Fruit fly (Drosophila melanogaster) whole organism, embryonic: ENCODE data around the gene Scm.

Experiments
- Blimp-1 ChIP-seq: fragments of 200-800 bp; sonication (Bioruptor generic); optimal IDR thresholded peaks from 3 replicates; lab custom pipeline; 2018; ENCODE audit warnings: missing biosample characterization, missing genetic modification characterization, mild to moderate bottlenecking, moderate library complexity, missing genetic modification reagents
- CG10267 ChIP-seq: fragments of 200-800 bp; sonication (Bioruptor generic); optimal IDR thresholded peaks from 2 replicates; lab custom pipeline; 2018; ENCODE audit warnings: missing biosample characterization, mild to moderate bottlenecking, missing genetic modification characterization, moderate library complexity
- CG17612 ChIP-seq: fragments of 200-800 bp; sonication (Bioruptor generic); IDR thresholded peaks from 2 replicates; pipeline ENCODE4 v1.3.6; 2022; ENCODE audit warnings: missing biosample characterization, missing genetic modification characterization
- CG17802 ChIP-seq: fragments of 200-800 bp; sonication (Bioruptor generic); optimal IDR thresholded peaks from 2 replicates; lab custom pipeline; 2018; ENCODE audit warnings: missing biosample characterization, mild to moderate bottlenecking, missing genetic modification characterization, moderate library complexity
- CG17829 ChIP-seq: fragments of 200-800 bp; optimal IDR thresholded peaks from 2 replicates; lab custom pipeline; 2019; ENCODE audit warnings: missing biosample characterization, mild to moderate bottlenecking, missing genetic modification characterization, moderate library complexity
- CG1792 ChIP-seq: fragments of 200-800 bp; sonication (Bioruptor generic); optimal IDR thresholded peaks from 2 replicates; lab custom pipeline; 2016; ENCODE audit warnings: missing biosample characterization, missing genetic modification characterization
- CG18262 ChIP-seq: fragments of 200-800 bp; optimal IDR thresholded peaks from 3 replicates; lab custom pipeline; 2019; ENCODE audit warnings: missing biosample characterization, mild to moderate bottlenecking, missing genetic modification characterization, moderate library complexity
- CG18476 ChIP-seq: fragments of 200-800 bp; sonication (Bioruptor generic); optimal IDR thresholded peaks from 2 replicates; lab custom pipeline; 2016; ENCODE audit warnings: missing biosample characterization, mild to moderate bottlenecking, missing genetic modification characterization
- CG4820 ChIP-seq: fragments of 200-800 bp; sonication (Bioruptor generic); optimal IDR thresholded peaks from 3 replicates; lab custom pipeline; 2016; ENCODE audit warnings: missing biosample characterization, missing genetic modification characterization
- CG8359 ChIP-seq: fragments of 200-800 bp; sonication (Bioruptor generic); optimal IDR thresholded peaks from 2 replicates; lab custom pipeline; 2017; ENCODE audit warnings: missing biosample characterization, mild to moderate bottlenecking, missing genetic modification characterization, borderline replicate concordance
- CG8924 ChIP-seq: fragments of 200-800 bp; optimal IDR thresholded peaks from 3 replicates; lab custom pipeline; 2019; ENCODE audit warnings: missing biosample characterization, mild to moderate bottlenecking, missing genetic modification characterization, moderate library complexity
- CG9215 ChIP-seq: fragments of 200-800 bp; sonication (Bioruptor generic); IDR thresholded peaks from 2 replicates; pipeline ENCODE4 v1.3.6; 2022; ENCODE audit warnings: missing biosample characterization, missing genetic modification characterization
- CG9437 ChIP-seq: fragments of 200-800 bp; sonication (Bioruptor generic); optimal IDR thresholded peaks from 2 replicates; lab custom pipeline; 2018; ENCODE audit warnings: missing biosample characterization, mild to moderate bottlenecking, missing genetic modification characterization
- CG9727 ChIP-seq: fragments of 200-800 bp; sonication (Bioruptor generic); optimal IDR thresholded peaks from 3 replicates; lab custom pipeline; 2017; ENCODE audit warnings: missing biosample characterization, mild to moderate bottlenecking, missing genetic modification characterization
- CG9797 ChIP-seq: fragments of 200-800 bp; sonication (Bioruptor generic); optimal IDR thresholded peaks from 3 replicates; lab custom pipeline; 2018; ENCODE audit warnings: missing biosample characterization, mild to moderate bottlenecking, missing genetic modification characterization
- D ChIP-seq, 2 experiments: fragments of 200-800 bp in 1 of 2; fragments of >200 bp in 1 of 2; sonication (Bioruptor generic) in 1 of 2; optimal IDR thresholded peaks; 2 replicates in 1 of 2; 3 replicates in 1 of 2; lab custom pipeline; 2017; ENCODE audit warnings: mild to moderate bottlenecking in 1 of 2, missing biosample characterization in 1 of 2, missing genetic modification characterization in 1 of 2, missing genetic modification reagents in 1 of 2
- Dek ChIP-seq: fragments of 200-800 bp; sonication (Bioruptor generic); optimal IDR thresholded peaks from 3 replicates; lab custom pipeline; 2019; ENCODE audit warnings: missing biosample characterization, mild to moderate bottlenecking, missing genetic modification characterization, moderate library complexity
- H15 ChIP-seq: fragments of 200-800 bp; sonication (Bioruptor generic); IDR thresholded peaks from 3 replicates; pipeline ENCODE4 v1.3.6; 2022; ENCODE audit warnings: missing biosample characterization, missing genetic modification characterization
- Hr51 ChIP-seq, 2 experiments: fragments of 200-800 bp; sonication (Bioruptor generic); optimal IDR thresholded peaks; 2 replicates in 1 of 2; 3 replicates in 1 of 2; lab custom pipeline; 2016 to 2018; ENCODE audit warnings: missing biosample characterization in 2 of 2, missing genetic modification characterization in 2 of 2, mild to moderate bottlenecking in 1 of 2, moderate library complexity in 1 of 2
- MTF-1 ChIP-seq: fragments of 200-800 bp; sonication (Bioruptor generic); optimal IDR thresholded peaks from 2 replicates; lab custom pipeline; 2018; ENCODE audit warnings: missing biosample characterization, mild to moderate bottlenecking, missing genetic modification characterization, borderline replicate concordance
- Mrtf ChIP-seq: fragments of 200-800 bp; sonication (Bioruptor generic); IDR thresholded peaks from 3 replicates; pipeline ENCODE4 v1.3.6; 2022; ENCODE audit warnings: missing biosample characterization, missing genetic modification characterization
- Nf-YB ChIP-seq: fragments of 200-800 bp; sonication (Bioruptor generic); optimal IDR thresholded peaks from 3 replicates; lab custom pipeline; 2019; ENCODE audit warnings: missing biosample characterization, mild to moderate bottlenecking, missing genetic modification characterization, moderate library complexity
- Nf-YC ChIP-seq: fragments of 200-800 bp; optimal IDR thresholded peaks from 3 replicates; lab custom pipeline; 2019; ENCODE audit warnings: missing biosample characterization, mild to moderate bottlenecking, missing genetic modification characterization, moderate library complexity
- PHDP ChIP-seq: fragments of 200-800 bp; sonication (Bioruptor generic); optimal IDR thresholded peaks from 3 replicates; lab custom pipeline; 2018; ENCODE audit warnings: missing biosample characterization, mild to moderate bottlenecking, missing genetic modification characterization, moderate library complexity
- Sry-β ChIP-seq: fragments of 200-800 bp; sonication (Bioruptor generic); optimal IDR thresholded peaks from 2 replicates; lab custom pipeline; 2018; ENCODE audit warnings: missing biosample characterization, mild to moderate bottlenecking, missing genetic modification characterization, moderate library complexity
- Trl ChIP-seq, 3 experiments: fragments of >200 bp in 2 of 3; fragments of 200-800 bp in 1 of 3; sonication (Bioruptor generic) in 1 of 3; optimal IDR thresholded peaks; 2 replicates in 1 of 3; 3 replicates in 2 of 3; lab custom pipeline; 2016 to 2017; ENCODE audit warnings: missing biosample characterization in 1 of 3, missing genetic modification characterization in 1 of 3
- az2 ChIP-seq: fragments of 200-800 bp; sonication (Bioruptor generic); optimal IDR thresholded peaks from 3 replicates; lab custom pipeline; 2016; ENCODE audit warnings: missing biosample characterization, missing genetic modification characterization
- ci ChIP-seq: fragments of 200-800 bp; sonication (Bioruptor generic); IDR thresholded peaks from 3 replicates; pipeline ENCODE4 v1.3.6; 2022; ENCODE audit warnings: missing biosample characterization, missing genetic modification characterization
- crc ChIP-seq: fragments of 200-800 bp; sonication (Bioruptor generic); optimal IDR thresholded peaks from 2 replicates; lab custom pipeline; 2016; ENCODE audit warnings: missing biosample characterization, missing genetic modification characterization
- dmrt11E ChIP-seq: fragments of 200-800 bp; sonication (Bioruptor generic); optimal IDR thresholded peaks from 3 replicates; lab custom pipeline; 2018; ENCODE audit warnings: missing biosample characterization, mild to moderate bottlenecking, missing genetic modification characterization, moderate library complexity
- ewg ChIP-seq: fragments of 200-800 bp; sonication (Bioruptor generic); optimal IDR thresholded peaks from 3 replicates; lab custom pipeline; 2017; ENCODE audit warnings: mild to moderate bottlenecking, missing biosample characterization, missing genetic modification reagents, missing genetic modification characterization
- exex ChIP-seq: fragments of 200-800 bp; sonication (Bioruptor generic); optimal IDR thresholded peaks from 4 replicates; lab custom pipeline; 2018; ENCODE audit warnings: missing biosample characterization, mild to moderate bottlenecking, missing genetic modification characterization, moderate library complexity
- gcm ChIP-seq: fragments of 200-800 bp; sonication (Bioruptor generic); optimal IDR thresholded peaks from 2 replicates; lab custom pipeline; 2019; ENCODE audit warnings: missing biosample characterization, mild to moderate bottlenecking, missing genetic modification characterization, moderate library complexity
- hbn ChIP-seq: fragments of 200-800 bp; sonication (Bioruptor generic); IDR thresholded peaks from 2 replicates; pipeline ENCODE4 v1.3.6; 2022; ENCODE audit warnings: missing biosample characterization, missing genetic modification characterization; ENCODE audit not compliant: partially characterized antibody
- ind ChIP-seq: fragments of 200-800 bp; sonication (Bioruptor generic); optimal IDR thresholded peaks from 3 replicates; lab custom pipeline; 2016; ENCODE audit warnings: missing biosample characterization, missing genetic modification characterization
- jing ChIP-seq: fragments of 200-800 bp; sonication (Bioruptor generic); optimal IDR thresholded peaks from 2 replicates; lab custom pipeline; 2018; ENCODE audit warnings: missing biosample characterization, mild to moderate bottlenecking, missing genetic modification characterization
- kni ChIP-seq: fragments of 200-800 bp; sonication (Bioruptor generic); optimal IDR thresholded peaks from 3 replicates; lab custom pipeline; 2017; ENCODE audit warnings: mild to moderate bottlenecking, missing biosample characterization, missing genetic modification reagents, missing genetic modification characterization
- lab ChIP-seq: fragments of 200-800 bp; sonication (Bioruptor generic); optimal IDR thresholded peaks from 3 replicates; lab custom pipeline; 2017; ENCODE audit warnings: missing biosample characterization, missing genetic modification characterization, mild to moderate bottlenecking, moderate library complexity, missing genetic modification reagents
- maf-S ChIP-seq: fragments of 200-800 bp; sonication (Bioruptor generic); optimal IDR thresholded peaks from 2 replicates; lab custom pipeline; 2016; ENCODE audit warnings: missing biosample characterization, missing genetic modification characterization
- mam ChIP-seq: fragments of 200-800 bp; sonication (Bioruptor generic); optimal IDR thresholded peaks from 3 replicates; lab custom pipeline; 2016; ENCODE audit warnings: missing biosample characterization, missing genetic modification characterization
- nom ChIP-seq: fragments of 200-800 bp; sonication (Bioruptor generic); optimal IDR thresholded peaks from 2 replicates; lab custom pipeline; 2017; ENCODE audit warnings: missing biosample characterization, missing genetic modification characterization, mild to moderate bottlenecking, moderate library complexity, missing genetic modification reagents
- pfk ChIP-seq: fragments of 200-800 bp; sonication (Bioruptor generic); optimal IDR thresholded peaks from 2 replicates; lab custom pipeline; 2018; ENCODE audit warnings: missing biosample characterization, mild to moderate bottlenecking, missing genetic modification characterization, moderate library complexity
- pzg ChIP-seq: fragments of 200-800 bp; sonication (Bioruptor generic); optimal IDR thresholded peaks from 3 replicates; lab custom pipeline; 2018; ENCODE audit warnings: missing biosample characterization, mild to moderate bottlenecking, missing genetic modification characterization, moderate library complexity
- repo ChIP-seq: fragments of 200-800 bp; sonication (Bioruptor generic); optimal IDR thresholded peaks from 2 replicates; lab custom pipeline; 2016; ENCODE audit warnings: missing biosample characterization, missing genetic modification characterization
- run ChIP-seq: fragments of 200-800 bp; sonication (Bioruptor generic); optimal IDR thresholded peaks from 3 replicates; lab custom pipeline; 2018; ENCODE audit warnings: missing biosample characterization, mild to moderate bottlenecking, missing genetic modification characterization
- sens ChIP-seq: fragments of 200-800 bp; sonication (Bioruptor generic); peaks from one replicate; lab custom pipeline; 2016; ENCODE audit warnings: missing biosample characterization, missing genetic modification characterization
- tx ChIP-seq: fragments of 200-800 bp; sonication (Bioruptor generic); optimal IDR thresholded peaks from 2 replicates; lab custom pipeline; 2016; ENCODE audit warnings: missing biosample characterization, missing genetic modification characterization
- vnd ChIP-seq: fragments of 200-800 bp; sonication (Bioruptor generic); IDR thresholded peaks from 3 replicates; pipeline ENCODE4 v1.3.6; 2022; ENCODE audit warnings: missing biosample characterization, missing genetic modification characterization; ENCODE audit not compliant: partially characterized antibody
- wor ChIP-seq: fragments of 200-800 bp; sonication (Bioruptor generic); IDR thresholded peaks from 2 replicates; pipeline ENCODE4 v1.3.6; 2022; ENCODE audit warnings: missing biosample characterization, missing genetic modification characterization

The Scm gene

DNA sequence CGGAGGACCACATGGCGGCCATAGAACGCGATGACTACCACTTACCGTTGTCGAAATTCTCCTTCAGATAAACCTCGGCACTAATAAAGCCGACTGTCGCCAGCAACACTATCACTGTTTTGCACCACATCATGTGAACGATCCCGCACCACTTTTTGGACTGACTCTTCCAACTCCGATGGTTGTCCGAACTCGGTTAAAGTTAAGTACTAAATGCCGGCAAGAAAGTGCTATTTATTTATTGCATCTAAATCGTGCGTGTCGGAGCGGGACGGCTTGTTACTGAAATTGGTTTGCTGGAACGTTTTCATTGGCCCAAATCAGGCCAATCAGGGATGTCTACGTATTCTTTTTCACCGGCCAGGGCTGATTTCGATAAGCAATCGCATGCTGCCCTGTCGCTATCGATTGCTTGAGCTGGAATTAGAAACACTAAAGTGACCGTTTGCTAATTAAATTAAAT is 6.7 kb downstream of the Scm start, which contains the start of gene Calr (continued):
- peak; percentile 83 for TF ChIP-seq pzg
- no peak for TF ChIP-seq D (optimal IDR thresholded peaks at IDR 0.05; lab: Kevin White, UChicago)
- no peak for TF ChIP-seq D (GFP tag; optimal IDR thresholded peaks at IDR 0.05; lab: Kevin White, UChicago)
- peak; percentile 64 for TF ChIP-seq pfk (GFP tag; lab: Kevin White, UChicago)
- TF ChIP-seq Blimp-1 (GFP tag; lab: Kevin White, UChicago), result no peak
- TF ChIP-seq Nf-YC (tag; lab: Kevin White, UChicago), result peak; percentile 100
- TF ChIP-seq wor (GFP tag; lab: Robert Waterston, UW), result no peak
- no peak for TF ChIP-seq crc (GFP tag; lab: Kevin White, UChicago)
- no peak for TF ChIP-seq mam (GFP tag; lab: Kevin White, UChicago)
- TF ChIP-seq PHDP, result peak; percentile 30
- peak; percentile 72 for TF ChIP-seq nom (GFP tag; lab: Kevin White, UChicago)
- TF ChIP-seq CG9215, result no peak
- no peak for TF ChIP-seq ci (GFP tag; lab: Robert Waterston, UW)
- TF ChIP-seq ewg (GFP tag; lab: Kevin White, UChicago), result no peak
- no peak for TF ChIP-seq CG17802 (tag; lab: Kevin White, UChicago)
- TF ChIP-seq run (tag; lab: Kevin White, UChicago), result peak; percentile 36
- TF ChIP-seq exex, result peak; percentile 38
- no peak for TF ChIP-seq CG18262 (tag; lab: Kevin White, UChicago)
- TF ChIP-seq Nf-YB (GFP tag; lab: Kevin White, UChicago), result peak; percentile 100
- no peak for TF ChIP-seq Hr51 (GFP tag; optimal IDR thresholded peaks at IDR 0.05; lab: Kevin White, UChicago)
- TF ChIP-seq CG8359, result no peak
- no peak for TF ChIP-seq hbn (GFP tag; lab: Robert Waterston, UW)
- peak; percentile 61 for TF ChIP-seq kni (GFP tag; lab: Kevin White, UChicago)
- no peak for TF ChIP-seq tx (GFP tag; lab: Kevin White, UChicago)
- peak; percentile 37 for TF ChIP-seq MTF-1
- no peak for TF ChIP-seq CG9437
- TF ChIP-seq az2, result no peak
- no peak for TF ChIP-seq Dek (tag; lab: Kevin White, UChicago)
- TF ChIP-seq CG9797 (GFP tag; lab: Kevin White, UChicago), result peak; percentile 90
- TF ChIP-seq CG17829 (tag; lab: Kevin White, UChicago), result peak; percentile 78
- TF ChIP-seq jing (GFP tag; lab: Kevin White, UChicago), result peak; percentile 12
- TF ChIP-seq ind (GFP tag; lab: Kevin White, UChicago), result peak; percentile 7
- TF ChIP-seq CG17612 (GFP tag; lab: Robert Waterston, UW), result no peak
- no peak for TF ChIP-seq maf-S (GFP tag; lab: Kevin White, UChicago)
- peak; percentile 27 for TF ChIP-seq dmrt11E (tag; lab: Kevin White, UChicago)
- TF ChIP-seq CG9727 (GFP tag; lab: Kevin White, UChicago), result peak; percentile 57
- peak; percentile 88 for TF ChIP-seq sens
- peak; percentile 7 for TF ChIP-seq CG1792 (GFP tag; lab: Kevin White, UChicago)
- no peak for TF ChIP-seq Sry-β (GFP tag; lab: Kevin White, UChicago)
- no peak for TF ChIP-seq CG18476 (GFP tag; lab: Kevin White, UChicago)
- TF ChIP-seq gcm (GFP tag; lab: Kevin White, UChicago), result peak; percentile 62
- TF ChIP-seq CG10267, result peak; percentile 91
- TF ChIP-seq CG8924 (tag; lab: Kevin White, UChicago), result peak; percentile 78
- TF ChIP-seq repo, result peak; percentile 25
- TF ChIP-seq vnd (GFP tag; lab: Robert Waterston, UW), result no peak
- no peak for TF ChIP-seq CG4820 (GFP tag; lab: Kevin White, UChicago)
- no peak for TF ChIP-seq H15
- TF ChIP-seq Mrtf (GFP tag; lab: Robert Waterston, UW), result no peak
- TF ChIP-seq Trl (optimal IDR thresholded peaks at IDR 0.05; lab: Kevin White, UChicago), result no peak
- no peak for TF ChIP-seq Trl (GFP tag; optimal IDR thresholded peaks at IDR 0.05; lab: Kevin White, UChicago)
- TF ChIP-seq lab (GFP tag; lab: Kevin White, UChicago), result peak; percentile 71
